Fruit fly (Drosophila melanogaster) whole organism, embryonic: ENCODE measurements around the gene CG8925.

Source experiments
- Atf6 ChIP-seq: fragments of 200-800 bp; sonication (Bioruptor generic); IDR thresholded peaks from 2 replicates; pipeline ENCODE4 v1.3.6; 2022; ENCODE audit warnings: missing biosample characterization, missing genetic modification characterization
- B-H1 ChIP-seq: fragments of 200-800 bp; sonication (Bioruptor generic); IDR thresholded peaks from 3 replicates; pipeline ENCODE4 v1.3.6; 2022; ENCODE audit warnings: missing biosample characterization, missing genetic modification characterization
- CG10321 ChIP-seq: fragments of 200-800 bp; sonication (Bioruptor generic); IDR thresholded peaks from 2 replicates; pipeline ENCODE4 v1.3.6; 2022; ENCODE audit warnings: missing biosample characterization, missing genetic modification characterization
- CG11504 ChIP-seq: fragments of 200-800 bp; sonication (Bioruptor generic); optimal IDR thresholded peaks from 3 replicates; lab custom pipeline; 2019; ENCODE audit warnings: missing biosample characterization, mild to moderate bottlenecking, missing genetic modification characterization, moderate library complexity
- CG13287 ChIP-seq: fragments of 200-800 bp; sonication (Bioruptor generic); IDR thresholded peaks from 2 replicates; pipeline ENCODE4 v1.3.6; 2022; ENCODE audit warnings: missing biosample characterization, missing genetic modification characterization; ENCODE audit not compliant: partially characterized antibody
- CG13296 ChIP-seq: fragments of 200-800 bp; sonication (Bioruptor generic); optimal IDR thresholded peaks from 3 replicates; lab custom pipeline; 2018; ENCODE audit warnings: missing biosample characterization, mild to moderate bottlenecking, missing genetic modification characterization
- CG17802 ChIP-seq: fragments of 200-800 bp; sonication (Bioruptor generic); optimal IDR thresholded peaks from 2 replicates; lab custom pipeline; 2018; ENCODE audit warnings: missing biosample characterization, mild to moderate bottlenecking, missing genetic modification characterization, moderate library complexity
- CG17829 ChIP-seq: fragments of 200-800 bp; optimal IDR thresholded peaks from 2 replicates; lab custom pipeline; 2019; ENCODE audit warnings: missing biosample characterization, mild to moderate bottlenecking, missing genetic modification characterization, moderate library complexity
- CG17912 ChIP-seq: fragments of 200-800 bp; sonication (Bioruptor generic); optimal IDR thresholded peaks from 2 replicates; lab custom pipeline; 2018; ENCODE audit warnings: missing biosample characterization, mild to moderate bottlenecking, missing genetic modification characterization
- CG18619 ChIP-seq: fragments of 200-800 bp; sonication (Bioruptor generic); optimal IDR thresholded peaks from 3 replicates; lab custom pipeline; 2017; ENCODE audit warnings: missing biosample characterization, mild to moderate bottlenecking, missing genetic modification characterization
- CG3065 ChIP-seq: fragments of 200-800 bp; sonication (Bioruptor generic); optimal IDR thresholded peaks from 2 replicates; lab custom pipeline; 2016; ENCODE audit warnings: missing biosample characterization, missing genetic modification characterization
- CG33557 ChIP-seq: fragments of 200-800 bp; sonication (Bioruptor generic); optimal IDR thresholded peaks from 2 replicates; lab custom pipeline; 2019; ENCODE audit warnings: missing biosample characterization, mild to moderate bottlenecking, missing genetic modification characterization, moderate library complexity
- CG3407 ChIP-seq: fragments of 200-800 bp; sonication (Bioruptor generic); optimal IDR thresholded peaks from 2 replicates; lab custom pipeline; 2018; ENCODE audit warnings: missing biosample characterization, mild to moderate bottlenecking, missing genetic modification characterization
- CG4328 ChIP-seq: fragments of 200-800 bp; sonication (Bioruptor generic); optimal IDR thresholded peaks from 3 replicates; lab custom pipeline; 2017; ENCODE audit warnings: missing biosample characterization, missing genetic modification reagents, missing genetic modification characterization
- CG6689 ChIP-seq: fragments of 200-800 bp; sonication (Bioruptor generic); IDR thresholded peaks from 2 replicates; pipeline ENCODE4 v1.3.6; 2022; ENCODE audit warnings: missing biosample characterization, missing genetic modification characterization
- CG7987 ChIP-seq: fragments of 200-800 bp; sonication (Bioruptor generic); optimal IDR thresholded peaks from 2 replicates; lab custom pipeline; 2018; ENCODE audit warnings: missing biosample characterization, mild to moderate bottlenecking, missing genetic modification characterization, moderate library complexity
- CG8281 ChIP-seq: fragments of 200-800 bp; sonication (Bioruptor generic); optimal IDR thresholded peaks from 2 replicates; lab custom pipeline; 2018; ENCODE audit warnings: missing biosample characterization, mild to moderate bottlenecking, missing genetic modification characterization, moderate library complexity
- CG8290 ChIP-seq, 3 experiments: fragments of 200-800 bp; sonication (Bioruptor generic); optimal IDR thresholded peaks; 2 replicates each; lab custom pipeline; 2016 to 2019; ENCODE audit warnings: missing biosample characterization in 3 of 3, missing genetic modification characterization in 3 of 3, mild to moderate bottlenecking in 2 of 3, moderate library complexity in 1 of 3
- CG8765 ChIP-seq: fragments of 200-800 bp; sonication (Bioruptor generic); IDR thresholded peaks from 2 replicates; pipeline ENCODE4 v1.3.6; 2022; ENCODE audit warnings: missing biosample characterization, missing genetic modification characterization
- CG9817 ChIP-seq: fragments of 200-800 bp; sonication (Bioruptor generic); optimal IDR thresholded peaks from 2 replicates; lab custom pipeline; 2018; ENCODE audit warnings: missing biosample characterization, mild to moderate bottlenecking, missing genetic modification characterization, moderate library complexity
- CTCF ChIP-seq: fragments of 200-800 bp; sonication (Bioruptor generic); optimal IDR thresholded peaks from 2 replicates; lab custom pipeline; 2017; ENCODE audit warnings: missing biosample characterization, mild to moderate bottlenecking, missing genetic modification characterization, moderate library complexity
- Doc2 ChIP-seq: fragments of 200-800 bp; sonication (Bioruptor generic); IDR thresholded peaks from 2 replicates; pipeline ENCODE4 v1.3.6; 2022; ENCODE audit warnings: missing biosample characterization, missing genetic modification characterization
- Elba2 ChIP-seq: fragments of 200-800 bp; sonication (Bioruptor generic); optimal IDR thresholded peaks from 3 replicates; lab custom pipeline; 2016; ENCODE audit warnings: missing biosample characterization, missing genetic modification characterization
- Ets97D ChIP-seq: fragments of 200-800 bp; sonication (Bioruptor generic); optimal IDR thresholded peaks from 3 replicates; lab custom pipeline; 2016; ENCODE audit warnings: missing biosample characterization, missing genetic modification characterization
- Gug ChIP-seq: fragments of 200-800 bp; sonication (Bioruptor generic); IDR thresholded peaks from 4 replicates; pipeline ENCODE4 v1.3.6; 2022; ENCODE audit warnings: missing biosample characterization, missing genetic modification characterization
- Hr51 ChIP-seq, 2 experiments: fragments of 200-800 bp; sonication (Bioruptor generic); optimal IDR thresholded peaks; 2 replicates in 1 of 2; 3 replicates in 1 of 2; lab custom pipeline; 2016 to 2018; ENCODE audit warnings: missing biosample characterization in 2 of 2, missing genetic modification characterization in 2 of 2, mild to moderate bottlenecking in 1 of 2, moderate library complexity in 1 of 2
- Lim3 ChIP-seq: fragments of 200-800 bp; sonication (Bioruptor generic); IDR thresholded peaks from 2 replicates; pipeline ENCODE4 v1.3.6; 2022; ENCODE audit warnings: missing biosample characterization, missing genetic modification characterization
- NK7.1 ChIP-seq: fragments of 200-800 bp; sonication (Bioruptor generic); optimal IDR thresholded peaks from 3 replicates; lab custom pipeline; 2016; ENCODE audit warnings: missing biosample characterization, missing genetic modification characterization
- Nf-YB ChIP-seq: fragments of 200-800 bp; sonication (Bioruptor generic); optimal IDR thresholded peaks from 3 replicates; lab custom pipeline; 2019; ENCODE audit warnings: missing biosample characterization, mild to moderate bottlenecking, missing genetic modification characterization, moderate library complexity
- Poxn ChIP-seq: fragments of 200-800 bp; sonication (Bioruptor generic); IDR thresholded peaks from 2 replicates; pipeline ENCODE4 v1.3.6; 2022; ENCODE audit warnings: missing biosample characterization, missing genetic modification characterization
- abd-A ChIP-seq: fragments of 200-800 bp; sonication (Bioruptor generic); optimal IDR thresholded peaks from 3 replicates; lab custom pipeline; 2019; ENCODE audit warnings: missing biosample characterization, mild to moderate bottlenecking, missing genetic modification characterization, moderate library complexity
- bsh ChIP-seq, 2 experiments: fragments of 200-800 bp; sonication (Bioruptor generic); optimal IDR thresholded peaks; 2 replicates each; lab custom pipeline; 2017 to 2018; ENCODE audit warnings: mild to moderate bottlenecking in 2 of 2, missing biosample characterization in 2 of 2, missing genetic modification characterization in 2 of 2, moderate library complexity in 1 of 2
- danr ChIP-seq: fragments of 200-800 bp; sonication (Bioruptor generic); IDR thresholded peaks from 2 replicates; pipeline ENCODE4 v1.3.6; 2022; ENCODE audit warnings: missing biosample characterization, missing genetic modification characterization
- fu2 ChIP-seq: fragments of 200-800 bp; sonication (Bioruptor generic); optimal IDR thresholded peaks from 2 replicates; lab custom pipeline; 2016; ENCODE audit warnings: missing biosample characterization, missing genetic modification characterization
- gfzf ChIP-seq: fragments of 200-800 bp; sonication (Bioruptor generic); optimal IDR thresholded peaks from 2 replicates; lab custom pipeline; 2016; ENCODE audit warnings: missing biosample characterization, mild to moderate bottlenecking, missing genetic modification characterization, moderate library complexity
- inv ChIP-seq: fragments of 200-800 bp; sonication (Bioruptor generic); IDR thresholded peaks from 2 replicates; pipeline ENCODE4 v1.3.6; 2022; ENCODE audit warnings: missing biosample characterization, missing genetic modification characterization; ENCODE audit not compliant: partially characterized antibody
- ken ChIP-seq: fragments of 200-800 bp; sonication (Bioruptor generic); IDR thresholded peaks from 3 replicates; pipeline ENCODE4 v1.3.6; 2022; ENCODE audit warnings: missing biosample characterization, missing genetic modification characterization
- lbe ChIP-seq: fragments of 200-800 bp; sonication (Bioruptor generic); optimal IDR thresholded peaks from 2 replicates; lab custom pipeline; 2016; ENCODE audit warnings: missing biosample characterization, mild to moderate bottlenecking, missing genetic modification characterization
- lmd ChIP-seq: fragments of 200-800 bp; sonication (Bioruptor generic); IDR thresholded peaks from 2 replicates; pipeline ENCODE4 v1.3.6; 2022; ENCODE audit warnings: missing biosample characterization, missing genetic modification characterization
- mirr ChIP-seq: fragments of 200-800 bp; sonication (Bioruptor generic); optimal IDR thresholded peaks from 3 replicates; lab custom pipeline; 2018; ENCODE audit warnings: missing biosample characterization, mild to moderate bottlenecking, missing genetic modification characterization
- nau ChIP-seq: fragments of 200-800 bp; sonication (Bioruptor generic); optimal IDR thresholded peaks from 3 replicates; lab custom pipeline; 2017; ENCODE audit warnings: missing biosample characterization, mild to moderate bottlenecking, missing genetic modification characterization, missing genetic modification reagents
- prd ChIP-seq, 3 experiments: fragments of >200 bp in 2 of 3; fragments of 200-800 bp in 1 of 3; sonication (Bioruptor generic) in 1 of 3; optimal IDR thresholded peaks in 2 of 3; IDR thresholded peaks in 1 of 3; 2 replicates in 2 of 3; 3 replicates in 1 of 3; pipeline versions ENCODE4 v1.3.6 to Lab custom; 2017 to 2022; ENCODE audit warnings: missing biosample characterization in 1 of 3, missing genetic modification characterization in 1 of 3
- pros ChIP-seq: fragments of 200-800 bp; sonication (Bioruptor generic); optimal IDR thresholded peaks from 3 replicates; lab custom pipeline; 2019; ENCODE audit warnings: missing biosample characterization, mild to moderate bottlenecking, missing genetic modification characterization, moderate library complexity
- pum ChIP-seq: fragments of 200-800 bp; sonication (Bioruptor generic); optimal IDR thresholded peaks from 2 replicates; lab custom pipeline; 2016; ENCODE audit warnings: missing biosample characterization, missing genetic modification characterization
- rib ChIP-seq: fragments of 200-800 bp; sonication (Bioruptor generic); IDR thresholded peaks from 2 replicates; pipeline ENCODE4 v1.3.6; 2022; ENCODE audit warnings: missing biosample characterization, missing genetic modification characterization
- so ChIP-seq: fragments of 200-800 bp; sonication (Bioruptor generic); IDR thresholded peaks from 3 replicates; pipeline ENCODE4 v1.3.6; 2022; ENCODE audit warnings: missing biosample characterization, missing genetic modification characterization
- sug ChIP-seq: fragments of 200-800 bp; optimal IDR thresholded peaks from 2 replicates; lab custom pipeline; 2019; ENCODE audit warnings: missing biosample characterization, mild to moderate bottlenecking, missing genetic modification characterization, moderate library complexity
- trem ChIP-seq: fragments of 200-800 bp; optimal IDR thresholded peaks from 3 replicates; lab custom pipeline; 2019; ENCODE audit warnings: missing biosample characterization, mild to moderate bottlenecking, missing genetic modification characterization, moderate library complexity
- unpg ChIP-seq: fragments of 200-800 bp; sonication (Bioruptor generic); optimal IDR thresholded peaks from 3 replicates; lab custom pipeline; 2018; ENCODE audit warnings: missing biosample characterization, mild to moderate bottlenecking, missing genetic modification characterization, moderate library complexity

The CG8925 gene

DNA sequence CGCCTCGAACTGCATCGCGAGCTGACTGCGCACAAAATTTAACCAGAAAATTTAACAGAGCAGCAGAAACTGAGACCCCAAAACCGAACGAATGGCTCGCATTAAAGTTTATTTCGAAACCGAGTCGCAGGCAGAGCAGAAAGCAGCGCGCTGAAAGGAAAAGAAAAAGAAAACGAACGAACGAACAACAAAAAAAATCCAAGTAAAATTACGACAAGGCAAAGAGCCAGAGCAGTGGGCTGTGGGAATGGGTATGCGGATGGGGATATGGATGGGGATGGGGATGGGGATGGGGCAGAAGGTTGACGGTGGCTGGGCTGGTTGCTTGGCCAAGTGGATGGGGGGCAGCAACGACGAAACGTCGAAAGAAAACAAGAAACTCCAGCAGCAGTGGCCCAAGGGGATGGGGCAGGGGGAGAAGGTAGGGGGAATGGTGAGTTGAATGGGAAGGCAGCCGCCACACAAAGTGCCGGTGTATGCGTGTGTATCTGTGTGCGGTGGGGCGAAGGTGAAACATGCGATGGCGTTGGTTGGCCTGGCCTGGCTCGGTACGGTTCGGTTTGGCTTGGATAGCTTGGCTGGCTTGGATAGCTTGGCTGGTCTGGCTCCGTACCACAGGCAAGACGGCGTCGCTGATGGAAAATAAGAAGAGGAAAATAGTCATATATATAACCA, 36.5 kb downstream of the CG8925 start (continued):
- no peak for TF ChIP-seq NK7.1
- TF ChIP-seq trem (tag; lab: Kevin White, UChicago): peak; percentile 4
- peak; percentile 97 for TF ChIP-seq abd-A (tag; lab: Kevin White, UChicago)
- no peak for TF ChIP-seq fu2 (GFP tag; lab: Kevin White, UChicago)
- no peak for TF ChIP-seq CG6689 (GFP tag; lab: Robert Waterston, UW)
- no peak for TF ChIP-seq inv (GFP tag; lab: Robert Waterston, UW)
- TF ChIP-seq CG4328: no peak
- peak in 1 of 2 experiments; percentile 13 for TF ChIP-seq Hr51 (GFP tag; optimal IDR thresholded peaks at IDR 0.05; lab: Kevin White, UChicago)
- TF ChIP-seq gfzf: no peak
- TF ChIP-seq B-H1 (GFP tag; lab: Robert Waterston, UW): no peak
- TF ChIP-seq pros: peak; percentile 88
- no peak for TF ChIP-seq Elba2 (GFP tag; lab: Kevin White, UChicago)
- no peak for TF ChIP-seq rib (GFP tag; lab: Robert Waterston, UW)
- TF ChIP-seq Nf-YB (GFP tag; lab: Kevin White, UChicago): peak; percentile 11
- TF ChIP-seq CG7987 (GFP tag; lab: Kevin White, UChicago): no peak
- no peak for TF ChIP-seq CG17829
- peak; percentile 20 for TF ChIP-seq nau
- no peak for TF ChIP-seq CG8765 (GFP tag; lab: Robert Waterston, UW)
- no peak for TF ChIP-seq CTCF (GFP tag; lab: Kevin White, UChicago)
- 0 out of 2 replicates have a peak, but pooled peaks have one; percentile 11 for TF ChIP-seq Poxn (GFP tag; lab: Robert Waterston, UW)
- TF ChIP-seq danr: no peak
- peak; percentile 44; the same call in 1 of the 2 replicates for TF ChIP-seq Atf6
- TF ChIP-seq Doc2: no peak
- no peak for TF ChIP-seq so (GFP tag; lab: Robert Waterston, UW)
- no peak for TF ChIP-seq prd (optimal IDR thresholded peaks at IDR 0.05; lab: Kevin White, UChicago)
- no peak for TF ChIP-seq prd (GFP tag; IDR thresholded peaks at IDR 0.05; lab: Robert Waterston, UW)
- peak; percentile 47 for TF ChIP-seq lbe (GFP tag; lab: Kevin White, UChicago)
- peak; percentile 32 for TF ChIP-seq CG13296 (GFP tag; lab: Kevin White, UChicago)
- no peak for TF ChIP-seq CG33557 (GFP tag; lab: Kevin White, UChicago)
- peak; percentile 14; the same call in 1 of the 2 replicates for TF ChIP-seq CG13287 (GFP tag; lab: Robert Waterston, UW)
- no peak for TF ChIP-seq CG10321
- TF ChIP-seq ken: 0 out of 3 replicates have a peak, but pooled peaks have one; percentile 30
- TF ChIP-seq Lim3 (GFP tag; lab: Robert Waterston, UW): no peak
- TF ChIP-seq CG9817 (tag; lab: Kevin White, UChicago): no peak
- no peak for TF ChIP-seq lmd (GFP tag; lab: Robert Waterston, UW)
- no peak for TF ChIP-seq Gug (GFP tag; lab: Robert Waterston, UW)
- no peak for TF ChIP-seq CG8281 (tag; lab: Kevin White, UChicago)
- no peak for TF ChIP-seq Ets97D (GFP tag; lab: Kevin White, UChicago)
- TF ChIP-seq CG11504 (tag; lab: Kevin White, UChicago): peak; percentile 28
- no peak for TF ChIP-seq CG17802
- no peak for TF ChIP-seq unpg
- TF ChIP-seq CG8290 (GFP tag; optimal IDR thresholded peaks at IDR 0.05; lab: Kevin White, UChicago): no peak
- peak in 1 of 2 experiments; percentile 43 for TF ChIP-seq CG8290 (tag; optimal IDR thresholded peaks at IDR 0.05; lab: Kevin White, UChicago)
- TF ChIP-seq mirr (GFP tag; lab: Kevin White, UChicago): peak; percentile 64
- peak in 1 of 2 experiments; percentile 96 for TF ChIP-seq bsh (GFP tag; optimal IDR thresholded peaks at IDR 0.05; lab: Kevin White, UChicago)
- no peak for TF ChIP-seq CG3407 (GFP tag; lab: Kevin White, UChicago)
- no peak for TF ChIP-seq CG18619 (GFP tag; lab: Kevin White, UChicago)
- no peak for TF ChIP-seq CG3065 (GFP tag; lab: Kevin White, UChicago)
- peak; percentile 46 for TF ChIP-seq sug (tag; lab: Kevin White, UChicago)
- no peak for TF ChIP-seq CG17912 (GFP tag; lab: Kevin White, UChicago)
- TF ChIP-seq pum (GFP tag; lab: Kevin White, UChicago): no peak
